Worm (Caenorhabditis elegans) whole organism, L4/young adult: ENCODE results near the gene sdz-38.

Experiments used
- W03F9.2 ChIP-seq: fragments of 150-350 bp; optimal IDR thresholded peaks from 2 replicates; lab custom pipeline; 2014; ENCODE audit warnings: missing biosample characterization, missing genetic modification characterization
- dao-5 ChIP-seq: sonication (generic microtip); optimal IDR thresholded peaks from 2 replicates; lab custom pipeline; 2016; ENCODE audit warnings: missing genotype, missing genetic modification characterization, moderate library complexity, missing compliant biosample characterization
- him-1 ChIP-seq: sonication (generic microtip); optimal IDR thresholded peaks from 2 replicates; lab custom pipeline; 2016; ENCODE audit warnings: missing genotype, missing genetic modification reagents, missing genetic modification characterization, missing compliant biosample characterization

ce11 chrII:10007917-10008316 lies 26.3 kb upstream of the sdz-38 start, which contains the start of gene ZK892.5:
- TF ChIP-seq W03F9.2 (tag; lab: Kevin White, UChicago) (no peak), dao-5 (tag; lab: Kevin White, UChicago) (no peak), him-1 (tag; lab: Kevin White, UChicago) (no peak)
